Fruit fly (Drosophila melanogaster) whole organism, embryonic: ENCODE results near the gene CG32299.

ENCODE experiments used
- Abd-B ChIP-seq: fragments of 200-800 bp; sonication (Bioruptor generic); optimal IDR thresholded peaks from 2 replicates; lab custom pipeline; 2018; ENCODE audit warnings: missing biosample characterization, mild to moderate bottlenecking, missing genetic modification characterization, moderate library complexity
- B-H1 ChIP-seq: fragments of 200-800 bp; sonication (Bioruptor generic); IDR thresholded peaks from 3 replicates; pipeline ENCODE4 v1.3.6; 2022; ENCODE audit warnings: missing biosample characterization, missing genetic modification characterization
- CG11504 ChIP-seq: fragments of 200-800 bp; sonication (Bioruptor generic); optimal IDR thresholded peaks from 3 replicates; lab custom pipeline; 2019; ENCODE audit warnings: missing biosample characterization, mild to moderate bottlenecking, missing genetic modification characterization, moderate library complexity
- CG11723 ChIP-seq: fragments of 200-800 bp; sonication (Bioruptor generic); optimal IDR thresholded peaks from 2 replicates; lab custom pipeline; 2017; ENCODE audit warnings: missing biosample characterization, mild to moderate bottlenecking, missing genetic modification characterization
- CG1233 ChIP-seq: fragments of 200-800 bp; sonication (Bioruptor generic); optimal IDR thresholded peaks from 4 replicates; lab custom pipeline; 2018; ENCODE audit warnings: missing biosample characterization, mild to moderate bottlenecking, missing genetic modification characterization
- CG13287 ChIP-seq: fragments of 200-800 bp; sonication (Bioruptor generic); IDR thresholded peaks from 2 replicates; pipeline ENCODE4 v1.3.6; 2022; ENCODE audit warnings: missing biosample characterization, missing genetic modification characterization; ENCODE audit not compliant: partially characterized antibody
- CG14860 ChIP-seq: fragments of 200-800 bp; sonication (Bioruptor generic); IDR thresholded peaks from 3 replicates; pipeline ENCODE4 v1.3.6; 2022; ENCODE audit warnings: missing biosample characterization, missing genetic modification characterization; ENCODE audit not compliant: partially characterized antibody
- CG1603 ChIP-seq: fragments of 200-800 bp; sonication (Bioruptor generic); optimal IDR thresholded peaks from 2 replicates; lab custom pipeline; 2019; ENCODE audit warnings: missing biosample characterization, mild to moderate bottlenecking, missing genetic modification characterization, moderate library complexity
- CG1647 ChIP-seq: fragments of 200-800 bp; sonication (Bioruptor generic); optimal IDR thresholded peaks from 3 replicates; lab custom pipeline; 2016; ENCODE audit warnings: missing biosample characterization, missing genetic modification characterization
- CG17802 ChIP-seq: fragments of 200-800 bp; sonication (Bioruptor generic); optimal IDR thresholded peaks from 2 replicates; lab custom pipeline; 2018; ENCODE audit warnings: missing biosample characterization, mild to moderate bottlenecking, missing genetic modification characterization, moderate library complexity
- CG17829 ChIP-seq: fragments of 200-800 bp; optimal IDR thresholded peaks from 2 replicates; lab custom pipeline; 2019; ENCODE audit warnings: missing biosample characterization, mild to moderate bottlenecking, missing genetic modification characterization, moderate library complexity
- CG18619 ChIP-seq: fragments of 200-800 bp; sonication (Bioruptor generic); optimal IDR thresholded peaks from 3 replicates; lab custom pipeline; 2017; ENCODE audit warnings: missing biosample characterization, mild to moderate bottlenecking, missing genetic modification characterization
- CG34224 ChIP-seq: fragments of 200-800 bp; sonication (Bioruptor generic); IDR thresholded peaks from 3 replicates; pipeline ENCODE4 v1.3.6; 2022; ENCODE audit warnings: missing biosample characterization, missing genetic modification characterization; ENCODE audit not compliant: partially characterized antibody
- CG4360 ChIP-seq: fragments of 200-800 bp; sonication (Bioruptor generic); IDR thresholded peaks from 2 replicates; pipeline ENCODE4 v1.3.6; 2022; ENCODE audit warnings: missing biosample characterization, missing genetic modification characterization
- CG6272 ChIP-seq: fragments of 200-800 bp; sonication (Bioruptor generic); IDR thresholded peaks from 2 replicates; pipeline ENCODE4 v1.3.6; 2022; ENCODE audit warnings: missing biosample characterization, missing genetic modification characterization
- CG7745 ChIP-seq: fragments of 200-800 bp; sonication (Bioruptor generic); optimal IDR thresholded peaks from 2 replicates; lab custom pipeline; 2018; ENCODE audit warnings: missing biosample characterization, mild to moderate bottlenecking, missing genetic modification characterization, moderate library complexity
- CG8924 ChIP-seq: fragments of 200-800 bp; optimal IDR thresholded peaks from 3 replicates; lab custom pipeline; 2019; ENCODE audit warnings: missing biosample characterization, mild to moderate bottlenecking, missing genetic modification characterization, moderate library complexity
- CG9609 ChIP-seq: fragments of 200-800 bp; sonication (Bioruptor generic); optimal IDR thresholded peaks from 3 replicates; lab custom pipeline; 2016; ENCODE audit warnings: missing biosample characterization, missing genetic modification characterization
- E2f2 ChIP-seq: fragments of 200-800 bp; sonication (Bioruptor generic); IDR thresholded peaks from 2 replicates; pipeline ENCODE4 v1.3.6; 2022; ENCODE audit warnings: missing biosample characterization, missing genetic modification characterization
- H15 ChIP-seq: fragments of 200-800 bp; sonication (Bioruptor generic); IDR thresholded peaks from 3 replicates; pipeline ENCODE4 v1.3.6; 2022; ENCODE audit warnings: missing biosample characterization, missing genetic modification characterization
- HLHmδ ChIP-seq: fragments of 200-800 bp; sonication (Bioruptor generic); optimal IDR thresholded peaks from 2 replicates; lab custom pipeline; 2018; ENCODE audit warnings: missing biosample characterization, mild to moderate bottlenecking, missing genetic modification characterization, moderate library complexity
- Hand ChIP-seq: fragments of 200-800 bp; sonication (Bioruptor generic); optimal IDR thresholded peaks from 2 replicates; lab custom pipeline; 2017; ENCODE audit warnings: mild to moderate bottlenecking, missing biosample characterization, missing genetic modification reagents, missing genetic modification characterization
- Hmr ChIP-seq: fragments of 200-800 bp; sonication (Bioruptor generic); optimal IDR thresholded peaks from 3 replicates; lab custom pipeline; 2017; ENCODE audit warnings: mild to moderate bottlenecking, missing biosample characterization, missing genetic modification reagents, missing genetic modification characterization
- Hmx ChIP-seq: fragments of 200-800 bp; sonication (Bioruptor generic); optimal IDR thresholded peaks from 2 replicates; lab custom pipeline; 2016; ENCODE audit warnings: missing biosample characterization, missing genetic modification characterization
- Kr ChIP-seq: fragments of 200-800 bp; sonication (Bioruptor generic); optimal IDR thresholded peaks from 2 replicates; lab custom pipeline; 2017; ENCODE audit warnings: missing biosample characterization, mild to moderate bottlenecking, missing genetic modification characterization
- Myb ChIP-seq: fragments of 200-800 bp; sonication (Bioruptor generic); optimal IDR thresholded peaks from 2 replicates; lab custom pipeline; 2016; ENCODE audit warnings: missing biosample characterization, missing genetic modification characterization
- Oli ChIP-seq: fragments of 200-800 bp; sonication (Bioruptor generic); optimal IDR thresholded peaks from 2 replicates; lab custom pipeline; 2018; ENCODE audit warnings: missing biosample characterization, mild to moderate bottlenecking, missing genetic modification characterization, moderate library complexity
- Opbp ChIP-seq: fragments of 200-800 bp; sonication (Bioruptor generic); IDR thresholded peaks from 3 replicates; pipeline ENCODE4 v1.3.6; 2022; ENCODE audit warnings: missing biosample characterization, missing genetic modification characterization; ENCODE audit not compliant: partially characterized antibody
- Stat92E ChIP-seq, 3 experiments: fragments of >200 bp in 2 of 3; fragments of 200-800 bp in 1 of 3; sonication (Bioruptor generic) in 1 of 3; optimal IDR thresholded peaks; 2 replicates each; lab custom pipeline; 2017 to 2019; ENCODE audit warnings: missing biosample characterization in 3 of 3, missing genetic modification characterization in 3 of 3, mild to moderate bottlenecking in 1 of 3, moderate library complexity in 1 of 3
- bigmax ChIP-seq: fragments of 200-800 bp; sonication (Bioruptor generic); optimal IDR thresholded peaks from 2 replicates; lab custom pipeline; 2018; ENCODE audit warnings: missing biosample characterization, mild to moderate bottlenecking, missing genetic modification characterization
- br ChIP-seq: fragments of >200 bp; optimal IDR thresholded peaks from 2 replicates; lab custom pipeline; 2017
- en ChIP-seq: fragments of 200-800 bp; sonication (Bioruptor generic); optimal IDR thresholded peaks from 2 replicates; lab custom pipeline; 2016; ENCODE audit warnings: missing biosample characterization, missing genetic modification characterization
- fd102C ChIP-seq: fragments of 200-800 bp; sonication (Bioruptor generic); optimal IDR thresholded peaks from 2 replicates; lab custom pipeline; 2018; ENCODE audit warnings: missing biosample characterization, mild to moderate bottlenecking, missing genetic modification characterization, moderate library complexity
- fu2 ChIP-seq: fragments of 200-800 bp; sonication (Bioruptor generic); optimal IDR thresholded peaks from 2 replicates; lab custom pipeline; 2016; ENCODE audit warnings: missing biosample characterization, missing genetic modification characterization
- gcm2 ChIP-seq: fragments of 200-800 bp; sonication (Bioruptor generic); optimal IDR thresholded peaks from 2 replicates; lab custom pipeline; 2016; ENCODE audit warnings: missing biosample characterization, missing genetic modification characterization
- gt ChIP-seq: fragments of 200-800 bp; sonication (Bioruptor generic); IDR thresholded peaks from 2 replicates; pipeline ENCODE4 v1.3.6; 2022; ENCODE audit warnings: missing biosample characterization, missing genetic modification characterization
- hb ChIP-seq: fragments of 200-800 bp; sonication (Bioruptor generic); IDR thresholded peaks from 3 replicates; pipeline ENCODE4 v1.3.6; 2022; ENCODE audit warnings: missing biosample characterization, missing genetic modification characterization; ENCODE audit not compliant: partially characterized antibody
- ind ChIP-seq: fragments of 200-800 bp; sonication (Bioruptor generic); optimal IDR thresholded peaks from 3 replicates; lab custom pipeline; 2016; ENCODE audit warnings: missing biosample characterization, missing genetic modification characterization
- lbe ChIP-seq: fragments of 200-800 bp; sonication (Bioruptor generic); optimal IDR thresholded peaks from 2 replicates; lab custom pipeline; 2016; ENCODE audit warnings: missing biosample characterization, mild to moderate bottlenecking, missing genetic modification characterization
- nom ChIP-seq: fragments of 200-800 bp; sonication (Bioruptor generic); optimal IDR thresholded peaks from 2 replicates; lab custom pipeline; 2017; ENCODE audit warnings: missing biosample characterization, missing genetic modification characterization, mild to moderate bottlenecking, moderate library complexity, missing genetic modification reagents
- ranshi ChIP-seq: fragments of 200-800 bp; sonication (Bioruptor generic); IDR thresholded peaks from 2 replicates; pipeline ENCODE4 v1.3.6; 2022; ENCODE audit warnings: missing biosample characterization, missing genetic modification characterization
- salm ChIP-seq: fragments of 200-800 bp; sonication (Bioruptor generic); optimal IDR thresholded peaks from 2 replicates; lab custom pipeline; 2018; ENCODE audit warnings: missing biosample characterization, mild to moderate bottlenecking, missing genetic modification characterization
- sens-2 ChIP-seq: fragments of 200-800 bp; sonication (Bioruptor generic); IDR thresholded peaks from 2 replicates; pipeline ENCODE4 v1.3.6; 2022; ENCODE audit warnings: missing biosample characterization, missing genetic modification characterization
- sim ChIP-seq: fragments of 200-800 bp; sonication (Bioruptor generic); IDR thresholded peaks from 2 replicates; pipeline ENCODE4 v1.3.6; 2022; ENCODE audit warnings: missing biosample characterization, missing genetic modification characterization
- sug ChIP-seq: fragments of 200-800 bp; optimal IDR thresholded peaks from 2 replicates; lab custom pipeline; 2019; ENCODE audit warnings: missing biosample characterization, mild to moderate bottlenecking, missing genetic modification characterization, moderate library complexity
- tap ChIP-seq: fragments of 200-800 bp; optimal IDR thresholded peaks from 3 replicates; lab custom pipeline; 2019; ENCODE audit warnings: missing biosample characterization, mild to moderate bottlenecking, missing genetic modification characterization, moderate library complexity
- toy ChIP-seq: fragments of 200-800 bp; sonication (Bioruptor generic); IDR thresholded peaks from 2 replicates; pipeline ENCODE4 v1.3.6; 2022; ENCODE audit warnings: missing biosample characterization, missing genetic modification characterization
- usp ChIP-seq: fragments of >200 bp; optimal IDR thresholded peaks from 2 replicates; lab custom pipeline; 2017; ENCODE audit warnings: missing biosample characterization, missing genetic modification characterization
- vvl ChIP-seq: fragments of 200-800 bp; sonication (Bioruptor generic); IDR thresholded peaks from 2 replicates; pipeline ENCODE4 v1.3.6; 2022; ENCODE audit warnings: missing biosample characterization, missing genetic modification characterization
- wek ChIP-seq: fragments of 200-800 bp; sonication (Bioruptor generic); optimal IDR thresholded peaks from 3 replicates; lab custom pipeline; 2018; ENCODE audit warnings: missing biosample characterization, mild to moderate bottlenecking, missing genetic modification characterization, moderate library complexity

CG32299 gene

dm6 chr3L:2418769-2419168 lies 28.0 kb upstream of the CG32299 start (continued):
- TF ChIP-seq sug (tag; lab: Kevin White, UChicago) (peak; percentile 47), vvl (GFP tag; lab: Robert Waterston, UW) (peak; percentile 95), ranshi (GFP tag; lab: Robert Waterston, UW) (peak; percentile 92), fd102C (GFP tag; lab: Kevin White, UChicago) (no peak), tap (tag; lab: Kevin White, UChicago) (peak; percentile 87), usp (GFP tag; lab: Kevin White, UChicago) (no peak), toy (GFP tag; lab: Robert Waterston, UW) (peak; percentile 63; the same call in 1 of the 2 replicates), Myb (GFP tag; lab: Kevin White, UChicago) (peak; percentile 29), gt (GFP tag; lab: Robert Waterston, UW) (peak; percentile 50; the same call in 1 of the 2 replicates), Oli (tag; lab: Kevin White, UChicago) (peak; percentile 70), CG14860 (GFP tag; lab: Robert Waterston, UW) (no peak), H15 (GFP tag; lab: Robert Waterston, UW) (peak; percentile 86), CG6272 (GFP tag; lab: Robert Waterston, UW) (peak; percentile 35; the same call in 1 of the 2 replicates), CG4360 (peak; percentile 64), Hmr (GFP tag; lab: Kevin White, UChicago) (peak; percentile 66), Abd-B (GFP tag; lab: Kevin White, UChicago) (peak; percentile 29), CG18619 (GFP tag; lab: Kevin White, UChicago) (peak; percentile 60), wek (GFP tag; lab: Kevin White, UChicago) (peak; percentile 8), Hmx (GFP tag; lab: Kevin White, UChicago) (peak; percentile 30), salm (tag; lab: Kevin White, UChicago) (no peak), CG1647 (GFP tag; lab: Kevin White, UChicago) (peak; percentile 89), CG17802 (tag; lab: Kevin White, UChicago) (peak; percentile 61), Hand (GFP tag; lab: Kevin White, UChicago) (peak; percentile 32), br (lab: Kevin White, UChicago) (no peak), sim (GFP tag; lab: Robert Waterston, UW) (peak; percentile 58; the same call in 1 of the 2 replicates), CG8924 (tag; lab: Kevin White, UChicago) (peak; percentile 79), nom (GFP tag; lab: Kevin White, UChicago) (peak; percentile 85), CG1233 (peak; percentile 81), fu2 (peak; percentile 43), gcm2 (GFP tag; lab: Kevin White, UChicago) (peak; percentile 60), en (peak; percentile 51), CG1603 (tag; lab: Kevin White, UChicago) (peak; percentile 68), CG9609 (peak; percentile 53), hb (no peak), E2f2 (GFP tag; lab: Robert Waterston, UW) (peak; percentile 65), CG13287 (GFP tag; lab: Robert Waterston, UW) (no peak), ind (peak; percentile 88), B-H1 (GFP tag; lab: Robert Waterston, UW) (peak; percentile 83), CG34224 (GFP tag; lab: Robert Waterston, UW) (no peak), lbe (GFP tag; lab: Kevin White, UChicago) (no peak), CG17829 (peak; percentile 64), Opbp (GFP tag; lab: Robert Waterston, UW) (no peak), sens-2 (peak; percentile 80), HLHmδ (GFP tag; lab: Kevin White, UChicago) (no peak), bigmax (GFP tag; lab: Kevin White, UChicago) (no peak), Kr (GFP tag; lab: Kevin White, UChicago) (no peak), CG7745 (tag; lab: Kevin White, UChicago) (no peak), CG11504 (tag; lab: Kevin White, UChicago) (peak; percentile 92), CG11723 (GFP tag; lab: Kevin White, UChicago) (peak; percentile 9), Stat92E (GFP tag; optimal IDR thresholded peaks at IDR 0.05; lab: Kevin White, UChicago) (peak in 1 of 3 experiments; percentile 81)
